Fruit fly (Drosophila melanogaster): ENCODE data around the gene kek6.

kek6 gene

DNA sequence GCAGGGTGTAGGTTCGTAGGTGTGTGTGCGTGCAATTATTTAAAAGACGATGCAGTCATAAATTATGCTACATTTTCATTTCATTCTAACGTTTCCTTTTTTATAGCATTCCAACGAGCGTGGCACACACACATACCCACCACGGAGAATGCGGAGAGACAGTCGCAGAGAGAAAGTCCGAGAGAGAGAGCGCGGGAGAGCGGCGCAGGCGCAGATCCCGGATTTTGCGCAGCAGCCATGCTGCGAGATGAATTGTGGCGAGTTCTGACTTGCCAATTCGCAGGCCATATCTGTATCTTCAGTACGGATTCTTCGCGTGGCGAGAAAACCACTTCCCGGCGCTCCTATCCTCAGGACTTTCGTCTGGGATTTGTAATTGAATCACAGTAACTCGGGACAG lies at the start of gene kek6:
Gene kek6, plus strand, starts transcription at position 323 of the 400 bp plus-strand sequence.
- TF ChIP-seq noc (tag; optimal IDR thresholded peaks at IDR 0.05): no peak

dm6 chr3R:31577351-31577750 lies 44.6 kb upstream of the kek6 start:
- no peak for TF ChIP-seq noc (tag; optimal IDR thresholded peaks at IDR 0.05)

DNA sequence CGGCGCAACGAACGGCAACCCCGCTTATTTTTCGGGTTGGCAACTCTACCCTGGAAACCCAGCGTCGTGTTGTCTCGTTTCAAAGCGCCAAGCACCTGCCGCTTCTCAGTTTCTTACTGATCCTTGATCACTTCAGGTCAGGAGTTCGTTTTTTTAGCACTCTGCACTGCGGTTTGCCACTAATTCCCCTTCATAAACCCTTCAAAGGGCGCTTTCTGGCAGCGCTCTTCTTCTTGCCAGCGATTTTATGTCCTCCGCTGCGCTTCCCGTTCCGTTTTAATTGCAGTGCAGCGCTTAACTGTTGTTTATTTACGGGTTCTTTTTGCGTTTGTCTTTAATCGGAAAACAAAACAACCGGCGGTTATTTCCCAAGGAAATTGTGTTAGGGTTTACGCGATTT lies 41.9 kb upstream of the kek6 start:
- TF ChIP-seq noc (tag; optimal IDR thresholded peaks at IDR 0.05): no peak

DNA sequence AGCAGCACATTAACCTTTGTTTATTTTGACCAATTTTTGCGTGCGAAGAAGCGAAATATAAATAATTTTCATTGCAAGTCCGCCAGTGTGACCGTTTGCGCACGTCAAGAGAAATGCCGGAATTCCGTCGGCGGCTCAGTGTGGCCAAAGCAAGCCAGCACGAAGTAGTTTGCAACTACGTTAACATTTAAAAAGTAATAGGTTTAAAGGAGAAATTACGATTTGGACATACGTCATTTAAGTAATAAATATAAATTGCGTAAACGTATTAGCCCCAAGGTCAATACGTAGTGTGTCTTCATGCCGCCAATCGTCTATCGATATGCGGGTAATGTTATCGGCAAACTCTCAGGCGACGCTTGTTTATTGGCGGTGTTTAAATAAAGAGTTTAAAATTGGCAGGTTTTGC lies 41.3 kb upstream of the kek6 start, which contains the start of the genes pygo and rod:
Gene pygo, minus strand, starts transcription at position 114 of the 409 bp plus-strand sequence.
Gene rod, plus strand, starts transcription at position 366 of the 409 bp plus-strand sequence.
- TF ChIP-seq noc (tag; optimal IDR thresholded peaks at IDR 0.05): no peak

DNA sequence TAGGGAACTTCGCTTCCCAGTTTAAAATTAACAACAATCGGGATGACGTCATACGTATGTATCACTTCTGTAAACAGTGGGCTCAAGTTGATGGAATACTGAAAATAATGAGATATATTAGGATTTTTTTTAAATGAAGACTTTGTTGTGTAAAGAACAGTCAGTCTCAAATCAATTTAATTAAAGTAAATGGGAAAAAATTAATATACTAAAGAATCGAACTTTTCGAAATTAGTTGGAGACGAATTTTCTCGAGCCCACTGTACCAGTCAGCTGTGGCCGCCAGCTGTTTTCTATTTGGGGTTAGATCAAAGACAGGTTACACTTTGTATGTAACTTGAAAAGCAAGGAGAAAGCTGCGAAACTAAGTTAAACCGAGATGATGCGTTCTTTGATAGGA lies 33.6 kb upstream of the kek6 start, which contains the start of gene CG1635:
Gene CG1635, plus strand, starts transcription at position 300 of the 400 bp plus-strand sequence.
- TF ChIP-seq noc (tag; optimal IDR thresholded peaks at IDR 0.05): peak; percentile 100

DNA sequence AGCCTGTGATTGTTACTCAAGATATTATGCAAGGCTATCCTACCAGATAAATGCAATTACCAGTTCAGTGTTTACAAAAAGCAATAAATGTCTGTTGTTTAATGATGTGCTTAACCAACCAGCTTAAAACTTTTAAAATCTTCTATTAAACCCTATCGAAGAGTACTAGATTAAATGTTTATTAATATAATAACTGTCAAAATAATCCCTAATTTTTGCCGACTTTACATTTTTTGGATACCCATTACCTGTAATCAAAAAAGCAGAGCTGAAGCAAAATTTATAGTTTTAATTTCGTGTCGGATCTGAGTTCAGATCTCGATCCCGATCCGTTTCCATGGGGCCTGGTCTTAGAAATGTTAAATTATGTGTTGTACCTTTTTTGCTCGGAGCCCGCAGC lies 31.7 kb upstream of the kek6 start, which contains the start of gene CG1638:
Gene CG1638, plus strand, starts transcription at position 301 of the 400 bp plus-strand sequence.
- no peak for TF ChIP-seq noc (tag; optimal IDR thresholded peaks at IDR 0.05)

- TF ChIP-seq noc (tag; optimal IDR thresholded peaks at IDR 0.05): peak; percentile 95
These were observed 29.6 kb upstream of the kek6 start, which contains the start of gene CG1774 for dm6 chr3R:31592256-31592879. Gene CG1774, plus strand, starts transcription at chr3R:31592803.

dm6 chr3R:31596071-31596883 lies 25.7 kb upstream of the kek6 start, which contains the start of gene RpL6:
Gene RpL6, minus strand, starts transcription at chr3R:31596204.
- TF ChIP-seq noc (tag; optimal IDR thresholded peaks at IDR 0.05): no peak

DNA sequence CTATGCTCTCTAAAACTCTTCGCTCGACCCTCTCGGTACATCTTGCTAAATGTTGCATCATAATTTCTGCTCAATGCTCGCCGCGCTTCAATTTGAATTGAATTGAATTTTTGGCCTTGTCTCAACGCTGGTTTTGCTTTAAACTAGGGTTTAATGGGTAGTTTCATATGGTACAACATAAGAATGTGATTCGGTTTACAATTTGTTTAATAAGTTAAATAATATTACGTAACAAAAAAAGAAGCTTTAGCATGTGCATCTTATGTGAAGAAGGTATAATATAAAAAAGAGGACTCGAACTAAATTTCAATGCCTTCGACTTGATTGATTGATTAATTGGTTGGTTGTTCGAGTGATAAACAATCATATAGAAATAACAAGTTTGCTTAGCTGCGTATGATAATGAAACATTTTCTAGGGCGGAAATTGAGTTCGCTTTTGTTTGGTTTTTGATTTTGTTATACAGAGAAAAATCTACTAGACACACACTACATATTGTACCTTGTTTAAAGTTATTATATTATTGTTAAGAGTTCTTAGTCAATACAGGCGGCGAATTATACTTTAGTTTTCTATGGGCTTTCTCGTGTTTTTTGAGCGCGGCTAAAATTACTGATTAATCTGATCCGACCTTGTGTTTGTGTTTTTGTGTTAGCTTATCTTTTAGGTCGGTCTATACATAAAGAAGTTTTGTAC lies 24.1 kb upstream of the kek6 start:
- TF ChIP-seq noc (tag; optimal IDR thresholded peaks at IDR 0.05): no peak

- peak; percentile 67 for TF ChIP-seq noc (tag; optimal IDR thresholded peaks at IDR 0.05)
These were observed 22.2 kb upstream of the kek6 start for dm6 chr3R:31599538-31600313.

dm6 chr3R:31603246-31603645 lies 18.7 kb upstream of the kek6 start:
- TF ChIP-seq noc (tag; optimal IDR thresholded peaks at IDR 0.05): no peak

- TF ChIP-seq noc (tag; optimal IDR thresholded peaks at IDR 0.05): no peak
These were observed 18.3 kb upstream of the kek6 start for dm6 chr3R:31603655-31604054.

DNA sequence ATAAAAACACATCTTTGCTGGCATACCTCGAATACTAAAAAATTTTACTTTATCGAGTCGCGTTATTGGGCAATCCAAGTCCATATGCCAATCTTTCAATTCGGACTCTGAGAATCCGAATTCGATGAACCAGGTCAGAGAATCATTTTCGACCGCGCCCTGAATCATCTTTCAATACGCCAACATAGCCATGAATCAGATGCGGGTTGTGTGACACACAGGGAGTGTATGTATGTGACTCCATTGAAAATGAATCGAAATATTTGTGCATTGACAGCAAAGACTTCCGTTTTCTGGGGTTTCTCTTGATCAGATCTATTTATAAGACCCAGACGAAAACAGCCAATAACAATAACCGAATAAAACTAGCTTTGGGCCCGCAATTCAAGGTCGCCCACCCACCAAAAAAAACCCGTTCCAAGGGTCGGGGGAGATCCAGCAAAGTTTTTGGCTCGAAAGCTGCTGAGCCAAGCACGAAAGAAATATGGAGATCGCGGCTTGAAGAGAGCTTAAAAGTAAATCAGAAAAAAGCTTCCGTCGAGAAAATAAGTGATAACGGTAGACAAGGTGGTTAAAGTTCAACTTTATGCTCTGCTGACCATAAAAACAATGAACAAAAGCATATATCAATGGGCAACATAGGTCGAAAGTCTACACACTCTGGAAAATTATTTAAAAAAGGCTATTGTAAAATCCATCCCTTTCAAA lies 17.4 kb upstream of the kek6 start:
- TF ChIP-seq noc (tag; optimal IDR thresholded peaks at IDR 0.05): no peak

DNA sequence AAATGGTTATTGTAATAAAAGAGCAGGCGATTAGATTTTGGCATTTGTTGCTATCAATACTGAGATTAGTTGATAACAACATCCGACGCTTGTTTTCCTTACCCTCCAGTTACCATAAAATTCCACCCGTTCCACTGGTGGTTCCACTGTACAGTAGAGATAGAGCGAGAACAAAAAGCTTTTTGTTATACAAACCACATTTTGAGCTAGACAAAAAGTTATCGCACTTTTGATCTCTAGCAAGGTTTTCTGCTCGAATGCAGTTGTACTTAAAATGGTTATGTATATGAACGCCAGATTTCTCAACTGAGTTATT lies 16.9 kb upstream of the kek6 start:
- no peak for TF ChIP-seq noc (tag; optimal IDR thresholded peaks at IDR 0.05)

- TF ChIP-seq noc (tag; optimal IDR thresholded peaks at IDR 0.05): no peak
These were observed 16.1 kb upstream of the kek6 start for dm6 chr3R:31605790-31606189.
